Worm (Caenorhabditis elegans) whole organism, L2 larva: ENCODE measurements around the gene K08D8.1.

Source experiments
- aly-2 ChIP-seq: fragments of 150-350 bp; optimal IDR thresholded peaks from 2 replicates; lab custom pipeline; 2014; ENCODE audit warnings: missing biosample characterization, missing genetic modification characterization
- ceh-16 ChIP-seq: fragments of 150-350 bp; optimal IDR thresholded peaks from 2 replicates; lab custom pipeline; 2014; ENCODE audit warnings: missing biosample characterization, missing genetic modification characterization
- ceh-82 ChIP-seq: fragments of 150-350 bp; optimal IDR thresholded peaks from 2 replicates; lab custom pipeline; 2014; ENCODE audit warnings: missing biosample characterization, missing genetic modification characterization
- lin-13 ChIP-seq: fragments of 150-350 bp; optimal IDR thresholded peaks from 2 replicates; lab custom pipeline; 2014; ENCODE audit warnings: missing biosample characterization, missing genetic modification reagents, missing genetic modification characterization
- mbf-1 ChIP-seq: sonication (generic microtip); optimal IDR thresholded peaks from 2 replicates; lab custom pipeline; 2017; ENCODE audit warnings: missing biosample characterization, missing genetic modification characterization
- nhr-21 ChIP-seq: fragments of 150-350 bp; optimal IDR thresholded peaks from 2 replicates; lab custom pipeline; 2014; ENCODE audit warnings: missing biosample characterization, missing genetic modification characterization
- nhr-237 ChIP-seq: fragments of 150-350 bp; optimal IDR thresholded peaks from 2 replicates; lab custom pipeline; 2014; ENCODE audit warnings: missing biosample characterization, missing genetic modification characterization
- nhr-25 ChIP-seq: fragments of 150-350 bp; sonication (generic microtip); optimal IDR thresholded peaks from 3 replicates; lab custom pipeline; 2014; ENCODE audit warnings: missing biosample characterization, missing genetic modification characterization
- peb-1 ChIP-seq: fragments of 150-350 bp; optimal IDR thresholded peaks from 2 replicates; lab custom pipeline; 2014; ENCODE audit warnings: missing biosample characterization, missing genetic modification characterization
- skn-1 ChIP-seq: sonication (generic microtip); optimal IDR thresholded peaks from 2 replicates; lab custom pipeline; 2017; ENCODE audit warnings: missing biosample characterization, missing genetic modification characterization
- zag-1 ChIP-seq: fragments of 150-350 bp; optimal IDR thresholded peaks from 2 replicates; lab custom pipeline; 2014; ENCODE audit warnings: missing biosample characterization, missing genetic modification characterization

DNA sequence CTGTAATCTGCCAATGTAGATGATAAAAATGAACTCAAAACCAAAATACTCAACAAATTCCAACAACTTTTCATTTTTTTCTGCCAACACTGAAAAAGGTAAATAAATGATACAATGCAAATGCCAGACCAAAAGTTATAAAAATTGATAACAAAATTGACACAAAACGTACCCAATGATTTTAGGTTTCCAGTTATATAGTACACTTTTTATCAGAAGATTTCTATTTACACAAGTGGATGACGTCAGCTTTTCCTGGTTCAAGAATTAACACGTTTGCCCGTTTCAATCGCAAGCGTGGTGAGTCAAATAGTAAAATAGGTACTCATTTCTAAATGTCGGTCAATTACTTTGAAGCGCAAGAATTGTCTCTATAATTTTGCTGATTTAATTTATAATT lies 12.7 kb upstream of the K08D8.1 start, which contains the start of gene ZK896.5:
- TF ChIP-seq zag-1 (tag; lab: Kevin White, UChicago), result no peak
- no peak for TF ChIP-seq nhr-237
- no peak for TF ChIP-seq mbf-1 (tag; lab: Kevin White, UChicago)
- TF ChIP-seq nhr-25 (tag; lab: Kevin White, UChicago), result no peak
- no peak for TF ChIP-seq lin-13 (GFP tag; lab: Kevin White, UChicago)
- no peak for TF ChIP-seq ceh-82
- TF ChIP-seq aly-2, result no peak
- no peak for TF ChIP-seq peb-1 (tag; lab: Kevin White, UChicago)
- TF ChIP-seq skn-1 (tag; lab: Kevin White, UChicago), result no peak
- TF ChIP-seq nhr-21 (tag; lab: Kevin White, UChicago), result no peak
- no peak for TF ChIP-seq ceh-16
